Fruit fly (Drosophila melanogaster) whole organism, embryonic: ENCODE measurements around the gene CG31897.
A peak's percentile ranks its signal among the peaks of the same experiment; 100 is the strongest.

ENCODE experiments used
- Ada2b ChIP-seq: fragments of 200-800 bp; sonication (Bioruptor generic); IDR thresholded peaks from 2 replicates; pipeline ENCODE4 v1.3.6; 2022; ENCODE audit warnings: missing biosample characterization, missing genetic modification characterization
- CG10366 ChIP-seq: fragments of 200-800 bp; sonication (Bioruptor generic); IDR thresholded peaks from 2 replicates; pipeline ENCODE4 v1.3.6; 2022; ENCODE audit warnings: missing biosample characterization, missing genetic modification characterization
- CG10654 ChIP-seq: fragments of 200-800 bp; sonication (Bioruptor generic); optimal IDR thresholded peaks from 2 replicates; lab custom pipeline; 2016; ENCODE audit warnings: missing biosample characterization, missing genetic modification characterization
- CG12659 ChIP-seq: fragments of 200-800 bp; sonication (Bioruptor generic); optimal IDR thresholded peaks from 3 replicates; lab custom pipeline; 2017; ENCODE audit warnings: mild to moderate bottlenecking, missing biosample characterization, missing genetic modification reagents, missing genetic modification characterization
- CG13775 ChIP-seq: fragments of 200-800 bp; sonication (Bioruptor generic); optimal IDR thresholded peaks from 3 replicates; lab custom pipeline; 2017; ENCODE audit warnings: missing biosample characterization, mild to moderate bottlenecking, missing genetic modification characterization
- CG14441 ChIP-seq: fragments of 200-800 bp; sonication (Bioruptor generic); IDR thresholded peaks from 2 replicates; pipeline ENCODE4 v1.3.6; 2022; ENCODE audit warnings: missing biosample characterization, missing genetic modification characterization
- CG17186 ChIP-seq: fragments of 200-800 bp; sonication (Bioruptor generic); optimal IDR thresholded peaks from 3 replicates; lab custom pipeline; 2017; ENCODE audit warnings: missing biosample characterization, missing genetic modification reagents, missing genetic modification characterization
- CG17385 ChIP-seq: fragments of 200-800 bp; sonication (Bioruptor generic); optimal IDR thresholded peaks from 3 replicates; lab custom pipeline; 2018; ENCODE audit warnings: missing biosample characterization, mild to moderate bottlenecking, missing genetic modification characterization
- CG2116 ChIP-seq: fragments of 200-800 bp; sonication (Bioruptor generic); optimal IDR thresholded peaks from 3 replicates; lab custom pipeline; 2018; ENCODE audit warnings: missing biosample characterization, mild to moderate bottlenecking, missing genetic modification characterization
- CG2120 ChIP-seq: fragments of 200-800 bp; sonication (Bioruptor generic); optimal IDR thresholded peaks from 3 replicates; lab custom pipeline; 2016; ENCODE audit warnings: missing biosample characterization, missing genetic modification characterization
- CG2199 ChIP-seq: fragments of 200-800 bp; sonication (Bioruptor generic); IDR thresholded peaks from 3 replicates; pipeline ENCODE4 v1.3.6; 2022; ENCODE audit warnings: missing biosample characterization, missing genetic modification characterization
- CG32767 ChIP-seq: fragments of 200-800 bp; sonication (Bioruptor generic); IDR thresholded peaks from 2 replicates; pipeline ENCODE4 v1.3.6; 2022; ENCODE audit warnings: missing biosample characterization, missing genetic modification characterization
- CG34224 ChIP-seq: fragments of 200-800 bp; sonication (Bioruptor generic); IDR thresholded peaks from 3 replicates; pipeline ENCODE4 v1.3.6; 2022; ENCODE audit warnings: missing biosample characterization, missing genetic modification characterization; ENCODE audit not compliant: partially characterized antibody
- CG3838 ChIP-seq: fragments of 200-800 bp; sonication (Bioruptor generic); optimal IDR thresholded peaks from 3 replicates; lab custom pipeline; 2016; ENCODE audit warnings: missing biosample characterization, missing genetic modification characterization
- CG43689 ChIP-seq: fragments of 200-800 bp; sonication (Bioruptor generic); IDR thresholded peaks from 2 replicates; pipeline ENCODE4 v1.3.6; 2022; ENCODE audit warnings: missing biosample characterization, missing genetic modification characterization
- CG6791 ChIP-seq: fragments of 200-800 bp; sonication (Bioruptor generic); IDR thresholded peaks from 3 replicates; pipeline ENCODE4 v1.3.6; 2022; ENCODE audit warnings: missing biosample characterization, missing genetic modification characterization; ENCODE audit not compliant: partially characterized antibody
- CG7357 ChIP-seq: fragments of 200-800 bp; sonication (Bioruptor generic); IDR thresholded peaks from 3 replicates; pipeline ENCODE4 v1.3.6; 2022; ENCODE audit warnings: missing biosample characterization, missing genetic modification characterization
- CG8359 ChIP-seq: fragments of 200-800 bp; sonication (Bioruptor generic); optimal IDR thresholded peaks from 2 replicates; lab custom pipeline; 2017; ENCODE audit warnings: missing biosample characterization, mild to moderate bottlenecking, missing genetic modification characterization, borderline replicate concordance
- CG9932 ChIP-seq: fragments of 200-800 bp; sonication (Bioruptor generic); IDR thresholded peaks from 2 replicates; pipeline ENCODE4 v1.3.6; 2022; ENCODE audit warnings: missing biosample characterization, missing genetic modification characterization
- D ChIP-seq, 2 experiments: fragments of 200-800 bp in 1 of 2; fragments of >200 bp in 1 of 2; sonication (Bioruptor generic) in 1 of 2; optimal IDR thresholded peaks; 2 replicates in 1 of 2; 3 replicates in 1 of 2; lab custom pipeline; 2017; ENCODE audit warnings: mild to moderate bottlenecking in 1 of 2, missing biosample characterization in 1 of 2, missing genetic modification characterization in 1 of 2, missing genetic modification reagents in 1 of 2
- Dad ChIP-seq: fragments of 200-800 bp; sonication (Bioruptor generic); optimal IDR thresholded peaks from 3 replicates; lab custom pipeline; 2016; ENCODE audit warnings: missing biosample characterization, missing genetic modification characterization
- Dfd ChIP-seq, 2 experiments: fragments of >200 bp; optimal IDR thresholded peaks; 2 replicates each; lab custom pipeline; 2017; ENCODE audit warnings: missing biosample characterization in 2 of 2, missing genetic modification characterization in 2 of 2
- Hsf ChIP-seq: fragments of 200-800 bp; sonication (Bioruptor generic); optimal IDR thresholded peaks from 3 replicates; lab custom pipeline; 2016; ENCODE audit warnings: missing biosample characterization, missing genetic modification characterization
- MTF-1 ChIP-seq: fragments of 200-800 bp; sonication (Bioruptor generic); optimal IDR thresholded peaks from 2 replicates; lab custom pipeline; 2018; ENCODE audit warnings: missing biosample characterization, mild to moderate bottlenecking, missing genetic modification characterization, borderline replicate concordance
- NK7.1 ChIP-seq: fragments of 200-800 bp; sonication (Bioruptor generic); optimal IDR thresholded peaks from 3 replicates; lab custom pipeline; 2016; ENCODE audit warnings: missing biosample characterization, missing genetic modification characterization
- Ravus ChIP-seq: fragments of 200-800 bp; sonication (Bioruptor generic); IDR thresholded peaks from 2 replicates; pipeline ENCODE4 v1.3.6; 2022; ENCODE audit warnings: missing biosample characterization, missing genetic modification characterization
- Rx ChIP-seq: fragments of 200-800 bp; sonication (Bioruptor generic); IDR thresholded peaks from 2 replicates; pipeline ENCODE4 v1.3.6; 2022; ENCODE audit warnings: missing biosample characterization, missing genetic modification characterization
- Scr ChIP-seq: fragments of 200-800 bp; sonication (Bioruptor generic); IDR thresholded peaks from 2 replicates; pipeline ENCODE4 v1.3.6; 2022; ENCODE audit warnings: missing biosample characterization, missing genetic modification characterization; ENCODE audit not compliant: partially characterized antibody
- Xbp1 ChIP-seq: fragments of 200-800 bp; sonication (Bioruptor generic); optimal IDR thresholded peaks from 3 replicates; lab custom pipeline; 2016; ENCODE audit warnings: missing biosample characterization, mild to moderate bottlenecking, missing genetic modification characterization
- Xrp1 ChIP-seq: fragments of 200-800 bp; sonication (Bioruptor generic); IDR thresholded peaks from 2 replicates; pipeline ENCODE4 v1.3.6; 2022; ENCODE audit warnings: missing biosample characterization, missing genetic modification characterization
- ash1 ChIP-seq: fragments of 200-800 bp; sonication (Bioruptor generic); optimal IDR thresholded peaks from 2 replicates; lab custom pipeline; 2018; ENCODE audit warnings: missing biosample characterization, mild to moderate bottlenecking, missing genetic modification characterization
- az2 ChIP-seq: fragments of 200-800 bp; sonication (Bioruptor generic); optimal IDR thresholded peaks from 3 replicates; lab custom pipeline; 2016; ENCODE audit warnings: missing biosample characterization, missing genetic modification characterization
- bowl ChIP-seq: fragments of 200-800 bp; sonication (Bioruptor generic); IDR thresholded peaks from 2 replicates; pipeline ENCODE4 v1.3.6; 2022; ENCODE audit warnings: missing biosample characterization, missing genetic modification characterization
- bsh ChIP-seq, 2 experiments: fragments of 200-800 bp; sonication (Bioruptor generic); optimal IDR thresholded peaks; 2 replicates each; lab custom pipeline; 2017 to 2018; ENCODE audit warnings: mild to moderate bottlenecking in 2 of 2, missing biosample characterization in 2 of 2, missing genetic modification characterization in 2 of 2, moderate library complexity in 1 of 2
- fd64A ChIP-seq: fragments of 200-800 bp; sonication (Bioruptor generic); optimal IDR thresholded peaks from 3 replicates; lab custom pipeline; 2018; ENCODE audit warnings: missing biosample characterization, mild to moderate bottlenecking, missing genetic modification characterization
- fd96Cb ChIP-seq: fragments of 200-800 bp; sonication (Bioruptor generic); optimal IDR thresholded peaks from 2 replicates; lab custom pipeline; 2018; ENCODE audit warnings: missing biosample characterization, mild to moderate bottlenecking, missing genetic modification characterization, moderate library complexity
- ftz-f1 ChIP-seq: fragments of 200-800 bp; sonication (Bioruptor generic); optimal IDR thresholded peaks from 2 replicates; lab custom pipeline; 2016; ENCODE audit warnings: missing biosample characterization, missing genetic modification characterization
- lilli ChIP-seq: fragments of 200-800 bp; sonication (Bioruptor generic); optimal IDR thresholded peaks from 3 replicates; lab custom pipeline; 2016; ENCODE audit warnings: missing biosample characterization, missing genetic modification characterization
- lola ChIP-seq, 3 experiments: fragments of >200 bp in 2 of 3; fragments of 200-800 bp in 1 of 3; sonication (Bioruptor generic) in 1 of 3; optimal IDR thresholded peaks; 2 replicates each; lab custom pipeline; 2017 to 2019; ENCODE audit warnings: missing biosample characterization in 3 of 3, missing genetic modification characterization in 3 of 3, mild to moderate bottlenecking in 1 of 3, moderate library complexity in 1 of 3
- mirr ChIP-seq: fragments of 200-800 bp; sonication (Bioruptor generic); optimal IDR thresholded peaks from 3 replicates; lab custom pipeline; 2018; ENCODE audit warnings: missing biosample characterization, mild to moderate bottlenecking, missing genetic modification characterization
- odd ChIP-seq: fragments of 200-800 bp; sonication (Bioruptor generic); optimal IDR thresholded peaks from 2 replicates; lab custom pipeline; 2017; ENCODE audit warnings: missing biosample characterization, mild to moderate bottlenecking, missing genetic modification characterization
- org-1 ChIP-seq: fragments of 200-800 bp; sonication (Bioruptor generic); optimal IDR thresholded peaks from 2 replicates; lab custom pipeline; 2017; ENCODE audit warnings: missing biosample characterization, missing genetic modification characterization
- pb ChIP-seq: fragments of 200-800 bp; sonication (Bioruptor generic); optimal IDR thresholded peaks from 3 replicates; lab custom pipeline; 2016; ENCODE audit warnings: missing biosample characterization, missing genetic modification characterization
- pnt ChIP-seq: fragments of 200-800 bp; sonication (Bioruptor generic); optimal IDR thresholded peaks from 3 replicates; lab custom pipeline; 2016; ENCODE audit warnings: missing biosample characterization, missing genetic modification characterization
- psq ChIP-seq: fragments of 200-800 bp; sonication (Bioruptor generic); optimal IDR thresholded peaks from 2 replicates; lab custom pipeline; 2017; ENCODE audit warnings: missing biosample characterization, missing genetic modification characterization
- slou ChIP-seq: fragments of 200-800 bp; sonication (Bioruptor generic); optimal IDR thresholded peaks from 3 replicates; lab custom pipeline; 2016; ENCODE audit warnings: missing biosample characterization, missing genetic modification characterization
- sob ChIP-seq: fragments of 200-800 bp; sonication (Bioruptor generic); IDR thresholded peaks from 2 replicates; pipeline ENCODE4 v1.3.6; 2022; ENCODE audit warnings: missing biosample characterization, missing genetic modification characterization
- sqz ChIP-seq: fragments of 200-800 bp; sonication (Bioruptor generic); optimal IDR thresholded peaks from 3 replicates; lab custom pipeline; 2018; ENCODE audit warnings: missing biosample characterization, mild to moderate bottlenecking, missing genetic modification characterization
- tin ChIP-seq: fragments of 200-800 bp; sonication (Bioruptor generic); optimal IDR thresholded peaks from 3 replicates; lab custom pipeline; 2016; ENCODE audit warnings: missing biosample characterization, missing genetic modification characterization
- vfl ChIP-seq: fragments of 200-800 bp; sonication (Bioruptor generic); optimal IDR thresholded peaks from 2 replicates; lab custom pipeline; 2016; ENCODE audit warnings: missing biosample characterization, missing genetic modification characterization
- wor ChIP-seq: fragments of 200-800 bp; sonication (Bioruptor generic); IDR thresholded peaks from 2 replicates; pipeline ENCODE4 v1.3.6; 2022; ENCODE audit warnings: missing biosample characterization, missing genetic modification characterization
- zen ChIP-seq: fragments of 200-800 bp; sonication (Bioruptor generic); optimal IDR thresholded peaks from 3 replicates; lab custom pipeline; 2018; ENCODE audit warnings: missing biosample characterization, mild to moderate bottlenecking, missing genetic modification characterization, moderate library complexity

CG31897 gene

DNA sequence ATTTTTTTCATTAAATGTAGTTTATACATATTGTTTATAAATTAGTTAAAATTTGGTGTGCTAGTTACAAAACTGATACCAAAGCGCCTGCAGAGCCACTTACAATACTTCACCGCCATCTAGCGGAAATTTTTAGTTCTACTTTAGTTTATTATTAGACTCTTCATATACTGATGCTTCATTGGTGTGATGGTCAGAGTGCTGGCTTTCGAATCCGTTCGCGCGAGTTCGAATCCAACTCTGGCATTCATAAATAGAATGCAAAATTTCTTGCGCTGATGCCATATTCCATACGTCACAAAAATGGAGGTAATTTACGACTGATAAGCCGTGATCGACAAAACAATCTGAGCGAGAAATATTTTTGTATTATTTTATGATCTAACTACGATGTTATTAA lies 43.3 kb downstream of the CG31897 start (continued):
- no peak for TF ChIP-seq bsh (GFP tag; optimal IDR thresholded peaks at IDR 0.05; lab: Kevin White, UChicago)
- TF ChIP-seq Xrp1 (GFP tag; lab: Robert Waterston, UW): no peak
- TF ChIP-seq CG2116: no peak
- peak; percentile 71 for TF ChIP-seq CG6791
- TF ChIP-seq D (optimal IDR thresholded peaks at IDR 0.05; lab: Kevin White, UChicago): no peak
- no peak for TF ChIP-seq D (GFP tag; optimal IDR thresholded peaks at IDR 0.05; lab: Kevin White, UChicago)
- TF ChIP-seq CG17385 (GFP tag; lab: Kevin White, UChicago): no peak
- TF ChIP-seq CG43689 (GFP tag; lab: Robert Waterston, UW): no peak
- TF ChIP-seq CG10654 (GFP tag; lab: Kevin White, UChicago): no peak
- no peak for TF ChIP-seq Hsf (GFP tag; lab: Kevin White, UChicago)
- TF ChIP-seq Dad (GFP tag; lab: Kevin White, UChicago): no peak
- no peak for TF ChIP-seq NK7.1
- TF ChIP-seq slou (GFP tag; lab: Kevin White, UChicago): no peak
- TF ChIP-seq fd96Cb (tag; lab: Kevin White, UChicago): no peak
- TF ChIP-seq pb (GFP tag; lab: Kevin White, UChicago): no peak
- TF ChIP-seq tin (GFP tag; lab: Kevin White, UChicago): no peak
- TF ChIP-seq mirr (GFP tag; lab: Kevin White, UChicago): no peak
- TF ChIP-seq MTF-1 (GFP tag; lab: Kevin White, UChicago): no peak
- no peak for TF ChIP-seq vfl
- TF ChIP-seq az2 (GFP tag; lab: Kevin White, UChicago): no peak
- TF ChIP-seq CG13775 (GFP tag; lab: Kevin White, UChicago): no peak
- no peak for TF ChIP-seq CG2199 (GFP tag; lab: Robert Waterston, UW)
- no peak for TF ChIP-seq CG10366 (GFP tag; lab: Robert Waterston, UW)
- TF ChIP-seq CG8359 (GFP tag; lab: Kevin White, UChicago): no peak
- no peak for TF ChIP-seq fd64A (GFP tag; lab: Kevin White, UChicago)
- no peak for TF ChIP-seq sqz (GFP tag; lab: Kevin White, UChicago)
- no peak for TF ChIP-seq odd (GFP tag; lab: Kevin White, UChicago)
- TF ChIP-seq wor (GFP tag; lab: Robert Waterston, UW): no peak
- no peak for TF ChIP-seq Dfd (GFP tag; optimal IDR thresholded peaks at IDR 0.05; lab: Kevin White, UChicago)
- peak; percentile 56 for TF ChIP-seq Scr (GFP tag; lab: Robert Waterston, UW)
- TF ChIP-seq bowl (GFP tag; lab: Robert Waterston, UW): 0 out of 2 replicates have a peak, but pooled peaks have one; percentile 24
- TF ChIP-seq CG7357 (GFP tag; lab: Robert Waterston, UW): no peak
- TF ChIP-seq psq (GFP tag; lab: Kevin White, UChicago): no peak
- no peak for TF ChIP-seq CG2120 (GFP tag; lab: Kevin White, UChicago)
- no peak for TF ChIP-seq org-1 (GFP tag; lab: Kevin White, UChicago)
- no peak for TF ChIP-seq CG3838
- no peak for TF ChIP-seq Ravus (GFP tag; lab: Robert Waterston, UW)
- no peak for TF ChIP-seq pnt (GFP tag; lab: Kevin White, UChicago)
- no peak for TF ChIP-seq Xbp1 (GFP tag; lab: Kevin White, UChicago)
- no peak for TF ChIP-seq Rx (GFP tag; lab: Robert Waterston, UW)
- no peak for TF ChIP-seq CG14441 (GFP tag; lab: Robert Waterston, UW)
- TF ChIP-seq lola (GFP tag; optimal IDR thresholded peaks at IDR 0.05; lab: Kevin White, UChicago): no peak
- no peak for TF ChIP-seq lilli
- no peak for TF ChIP-seq CG9932 (GFP tag; lab: Robert Waterston, UW)
- TF ChIP-seq sob (GFP tag; lab: Robert Waterston, UW): no peak
- TF ChIP-seq Ada2b: no peak
- TF ChIP-seq CG17186 (GFP tag; lab: Kevin White, UChicago): no peak
- no peak for TF ChIP-seq zen (tag; lab: Kevin White, UChicago)
- TF ChIP-seq ftz-f1 (GFP tag; lab: Kevin White, UChicago): no peak
- TF ChIP-seq ash1: no peak
- TF ChIP-seq CG32767 (GFP tag; lab: Robert Waterston, UW): no peak
- peak; percentile 57; the same call in 2 of the 3 replicates for TF ChIP-seq CG34224 (GFP tag; lab: Robert Waterston, UW)
- TF ChIP-seq CG12659 (GFP tag; lab: Kevin White, UChicago): no peak
